Fruit fly (Drosophila melanogaster) whole organism, embryonic: ENCODE results near the gene cbt.

Experiments
- CG10209 ChIP-seq: fragments of 200-800 bp; sonication (Bioruptor generic); optimal IDR thresholded peaks from 3 replicates; lab custom pipeline; 2017; ENCODE audit warnings: missing biosample characterization, mild to moderate bottlenecking, missing genetic modification characterization, missing genetic modification reagents
- CG10979 ChIP-seq: fragments of 200-800 bp; sonication (Bioruptor generic); optimal IDR thresholded peaks from 2 replicates; lab custom pipeline; 2018; ENCODE audit warnings: missing biosample characterization, mild to moderate bottlenecking, missing genetic modification characterization, moderate library complexity
- CG1233 ChIP-seq: fragments of 200-800 bp; sonication (Bioruptor generic); optimal IDR thresholded peaks from 4 replicates; lab custom pipeline; 2018; ENCODE audit warnings: missing biosample characterization, mild to moderate bottlenecking, missing genetic modification characterization
- CG13123 ChIP-seq: fragments of 200-800 bp; sonication (Bioruptor generic); optimal IDR thresholded peaks from 2 replicates; lab custom pipeline; 2016; ENCODE audit warnings: missing biosample characterization, missing genetic modification characterization
- CG13424 ChIP-seq: fragments of 200-800 bp; sonication (Bioruptor generic); optimal IDR thresholded peaks from 2 replicates; lab custom pipeline; 2019; ENCODE audit warnings: missing biosample characterization, mild to moderate bottlenecking, missing genetic modification characterization, moderate library complexity
- CG14441 ChIP-seq: fragments of 200-800 bp; sonication (Bioruptor generic); IDR thresholded peaks from 2 replicates; pipeline ENCODE4 v1.3.6; 2022; ENCODE audit warnings: missing biosample characterization, missing genetic modification characterization
- CG14710 ChIP-seq: fragments of 200-800 bp; sonication (Bioruptor generic); optimal IDR thresholded peaks from 3 replicates; lab custom pipeline; 2019; ENCODE audit warnings: missing biosample characterization, mild to moderate bottlenecking, missing genetic modification characterization, moderate library complexity
- CG15269 ChIP-seq: fragments of 200-800 bp; sonication (Bioruptor generic); optimal IDR thresholded peaks from 2 replicates; lab custom pipeline; 2018; ENCODE audit warnings: missing biosample characterization, mild to moderate bottlenecking, missing genetic modification characterization, moderate library complexity
- CG15601 ChIP-seq: fragments of 200-800 bp; sonication (Bioruptor generic); optimal IDR thresholded peaks from 3 replicates; lab custom pipeline; 2019; ENCODE audit warnings: missing biosample characterization, mild to moderate bottlenecking, missing genetic modification characterization, moderate library complexity
- CG16863 ChIP-seq: fragments of 200-800 bp; sonication (Bioruptor generic); optimal IDR thresholded peaks from 3 replicates; lab custom pipeline; 2016; ENCODE audit warnings: missing biosample characterization, missing genetic modification characterization
- CG18476 ChIP-seq: fragments of 200-800 bp; sonication (Bioruptor generic); optimal IDR thresholded peaks from 2 replicates; lab custom pipeline; 2016; ENCODE audit warnings: missing biosample characterization, mild to moderate bottlenecking, missing genetic modification characterization
- CG18599 ChIP-seq: fragments of 200-800 bp; sonication (Bioruptor generic); optimal IDR thresholded peaks from 3 replicates; lab custom pipeline; 2017; ENCODE audit warnings: missing biosample characterization, missing genetic modification characterization, mild to moderate bottlenecking, moderate library complexity, missing genetic modification reagents
- CG18619 ChIP-seq: fragments of 200-800 bp; sonication (Bioruptor generic); optimal IDR thresholded peaks from 3 replicates; lab custom pipeline; 2017; ENCODE audit warnings: missing biosample characterization, mild to moderate bottlenecking, missing genetic modification characterization
- CG30403 ChIP-seq: fragments of 200-800 bp; sonication (Bioruptor generic); optimal IDR thresholded peaks from 3 replicates; lab custom pipeline; 2016; ENCODE audit warnings: missing biosample characterization, missing genetic modification characterization
- CG32532 ChIP-seq: fragments of 200-800 bp; sonication (Bioruptor generic); IDR thresholded peaks from 2 replicates; pipeline ENCODE4 v1.3.6; 2022; ENCODE audit warnings: missing biosample characterization, missing genetic modification characterization
- CG3281 ChIP-seq: fragments of 200-800 bp; sonication (Bioruptor generic); optimal IDR thresholded peaks from 3 replicates; lab custom pipeline; 2017; ENCODE audit warnings: missing biosample characterization, mild to moderate bottlenecking, missing genetic modification characterization
- CG4730 ChIP-seq: fragments of 200-800 bp; sonication (Bioruptor generic); IDR thresholded peaks from 2 replicates; pipeline ENCODE4 v1.3.6; 2022; ENCODE audit warnings: missing biosample characterization, missing genetic modification characterization
- CG5180 ChIP-seq: fragments of 200-800 bp; sonication (Bioruptor generic); optimal IDR thresholded peaks from 3 replicates; lab custom pipeline; 2017; ENCODE audit warnings: missing biosample characterization, missing genetic modification characterization, mild to moderate bottlenecking, moderate library complexity, missing genetic modification reagents
- CG7271 ChIP-seq: fragments of 200-800 bp; sonication (Bioruptor generic); optimal IDR thresholded peaks from 2 replicates; lab custom pipeline; 2018; ENCODE audit warnings: missing biosample characterization, mild to moderate bottlenecking, missing genetic modification characterization, moderate library complexity
- CG7839 ChIP-seq: fragments of 200-800 bp; sonication (Bioruptor generic); optimal IDR thresholded peaks from 3 replicates; lab custom pipeline; 2018; ENCODE audit warnings: missing biosample characterization, mild to moderate bottlenecking, missing genetic modification characterization, moderate library complexity
- CG8924 ChIP-seq: fragments of 200-800 bp; optimal IDR thresholded peaks from 3 replicates; lab custom pipeline; 2019; ENCODE audit warnings: missing biosample characterization, mild to moderate bottlenecking, missing genetic modification characterization, moderate library complexity
- CG9437 ChIP-seq: fragments of 200-800 bp; sonication (Bioruptor generic); optimal IDR thresholded peaks from 2 replicates; lab custom pipeline; 2018; ENCODE audit warnings: missing biosample characterization, mild to moderate bottlenecking, missing genetic modification characterization
- Drgx ChIP-seq: fragments of 200-800 bp; sonication (Bioruptor generic); IDR thresholded peaks from 2 replicates; pipeline ENCODE4 v1.3.6; 2022; ENCODE audit warnings: missing biosample characterization, missing genetic modification characterization
- ERR ChIP-seq: fragments of 200-800 bp; sonication (Bioruptor generic); optimal IDR thresholded peaks from 2 replicates; lab custom pipeline; 2016; ENCODE audit warnings: missing biosample characterization, missing genetic modification characterization
- GATAe ChIP-seq: fragments of 200-800 bp; sonication (Bioruptor generic); conservative IDR thresholded peaks from 2 replicates; pipeline ENCODE4 v1.3.6; 2022; ENCODE audit warnings: missing biosample characterization, missing genetic modification characterization
- HLH4C ChIP-seq: fragments of 200-800 bp; sonication (Bioruptor generic); IDR thresholded peaks from 3 replicates; pipeline ENCODE4 v1.3.6; 2022; ENCODE audit warnings: missing biosample characterization, missing genetic modification characterization; ENCODE audit not compliant: partially characterized antibody
- NfI ChIP-seq: fragments of 200-800 bp; sonication (Bioruptor generic); optimal IDR thresholded peaks from 3 replicates; lab custom pipeline; 2018; ENCODE audit warnings: missing biosample characterization, mild to moderate bottlenecking, missing genetic modification characterization, moderate library complexity
- Stat92E ChIP-seq, 3 experiments: fragments of >200 bp in 2 of 3; fragments of 200-800 bp in 1 of 3; sonication (Bioruptor generic) in 1 of 3; optimal IDR thresholded peaks; 2 replicates each; lab custom pipeline; 2017 to 2019; ENCODE audit warnings: missing biosample characterization in 3 of 3, missing genetic modification characterization in 3 of 3, mild to moderate bottlenecking in 1 of 3, moderate library complexity in 1 of 3
- ac ChIP-seq: fragments of 200-800 bp; sonication (Bioruptor generic); optimal IDR thresholded peaks from 3 replicates; lab custom pipeline; 2017; ENCODE audit warnings: missing biosample characterization, mild to moderate bottlenecking, missing genetic modification characterization
- amos ChIP-seq: fragments of 200-800 bp; sonication (Bioruptor generic); IDR thresholded peaks from 2 replicates; pipeline ENCODE4 v1.3.6; 2022; ENCODE audit warnings: missing biosample characterization, missing genetic modification characterization; ENCODE audit not compliant: partially characterized antibody
- az2 ChIP-seq: fragments of 200-800 bp; sonication (Bioruptor generic); optimal IDR thresholded peaks from 3 replicates; lab custom pipeline; 2016; ENCODE audit warnings: missing biosample characterization, missing genetic modification characterization
- cg ChIP-seq: fragments of 200-800 bp; sonication (Bioruptor generic); optimal IDR thresholded peaks from 3 replicates; lab custom pipeline; 2019; ENCODE audit warnings: missing biosample characterization, mild to moderate bottlenecking, missing genetic modification characterization, moderate library complexity
- crc ChIP-seq: fragments of 200-800 bp; sonication (Bioruptor generic); optimal IDR thresholded peaks from 2 replicates; lab custom pipeline; 2016; ENCODE audit warnings: missing biosample characterization, missing genetic modification characterization
- crol ChIP-seq: fragments of 200-800 bp; sonication (Bioruptor generic); IDR thresholded peaks from 2 replicates; pipeline ENCODE4 v1.3.6; 2022; ENCODE audit warnings: missing biosample characterization, missing genetic modification characterization
- en ChIP-seq: fragments of 200-800 bp; sonication (Bioruptor generic); optimal IDR thresholded peaks from 2 replicates; lab custom pipeline; 2016; ENCODE audit warnings: missing biosample characterization, missing genetic modification characterization
- gcm2 ChIP-seq: fragments of 200-800 bp; sonication (Bioruptor generic); optimal IDR thresholded peaks from 2 replicates; lab custom pipeline; 2016; ENCODE audit warnings: missing biosample characterization, missing genetic modification characterization
- h ChIP-seq: fragments of >200 bp; optimal IDR thresholded peaks from 2 replicates; lab custom pipeline; 2017
- ham ChIP-seq: fragments of 200-800 bp; sonication (Bioruptor generic); IDR thresholded peaks from 2 replicates; pipeline ENCODE4 v1.3.6; 2022; ENCODE audit warnings: missing biosample characterization, missing genetic modification characterization
- maf-S ChIP-seq: fragments of 200-800 bp; sonication (Bioruptor generic); optimal IDR thresholded peaks from 2 replicates; lab custom pipeline; 2016; ENCODE audit warnings: missing biosample characterization, missing genetic modification characterization
- nom ChIP-seq: fragments of 200-800 bp; sonication (Bioruptor generic); optimal IDR thresholded peaks from 2 replicates; lab custom pipeline; 2017; ENCODE audit warnings: missing biosample characterization, missing genetic modification characterization, mild to moderate bottlenecking, moderate library complexity, missing genetic modification reagents
- onecut ChIP-seq: fragments of 200-800 bp; sonication (Bioruptor generic); IDR thresholded peaks from 2 replicates; pipeline ENCODE4 v1.3.6; 2022; ENCODE audit warnings: missing biosample characterization, missing genetic modification characterization
- pan ChIP-seq, 4 experiments: fragments of >200 bp in 3 of 4; fragments of 200-800 bp in 1 of 4; sonication (Bioruptor generic) in 1 of 4; optimal IDR thresholded peaks in 3 of 4; IDR thresholded peaks in 1 of 4; 2 replicates each; pipeline versions ENCODE4 v1.3.6 to Lab custom; 2017 to 2022; ENCODE audit warnings: missing biosample characterization in 2 of 4, missing genetic modification characterization in 2 of 4, mixed read lengths in 1 of 4
- schlank ChIP-seq: fragments of 200-800 bp; sonication (Bioruptor generic); optimal IDR thresholded peaks from 2 replicates; lab custom pipeline; 2018; ENCODE audit warnings: missing biosample characterization, mild to moderate bottlenecking, missing genetic modification characterization
- sens-2 ChIP-seq: fragments of 200-800 bp; sonication (Bioruptor generic); IDR thresholded peaks from 2 replicates; pipeline ENCODE4 v1.3.6; 2022; ENCODE audit warnings: missing biosample characterization, missing genetic modification characterization
- sug ChIP-seq: fragments of 200-800 bp; optimal IDR thresholded peaks from 2 replicates; lab custom pipeline; 2019; ENCODE audit warnings: missing biosample characterization, mild to moderate bottlenecking, missing genetic modification characterization, moderate library complexity
- tap ChIP-seq: fragments of 200-800 bp; optimal IDR thresholded peaks from 3 replicates; lab custom pipeline; 2019; ENCODE audit warnings: missing biosample characterization, mild to moderate bottlenecking, missing genetic modification characterization, moderate library complexity
- twi ChIP-seq: fragments of 200-800 bp; optimal IDR thresholded peaks from 2 replicates; lab custom pipeline; 2019; ENCODE audit warnings: missing biosample characterization, mild to moderate bottlenecking, missing genetic modification characterization, moderate library complexity
- yki ChIP-seq: fragments of >200 bp; optimal IDR thresholded peaks from 3 replicates; lab custom pipeline; 2018
- zf30C ChIP-seq: fragments of 200-800 bp; sonication (Bioruptor generic); optimal IDR thresholded peaks from 3 replicates; lab custom pipeline; 2018; ENCODE audit warnings: missing biosample characterization, mild to moderate bottlenecking, missing genetic modification characterization

cbt gene

dm6 chr2L:523165-523835 is 43.8 kb upstream of the cbt start (continued):
- TF ChIP-seq CG8924 (tag; lab: Kevin White, UChicago) = peak; percentile 42
- TF ChIP-seq crc (GFP tag; lab: Kevin White, UChicago) = no peak
- no peak for TF ChIP-seq CG18476
- TF ChIP-seq CG7271 (tag; lab: Kevin White, UChicago) = peak; percentile 21
- peak; percentile 60 for TF ChIP-seq sug (tag; lab: Kevin White, UChicago)
- no peak for TF ChIP-seq sens-2
- TF ChIP-seq nom = peak; percentile 50
- no peak for TF ChIP-seq CG13424 (tag; lab: Kevin White, UChicago)
- peak; percentile 23 for TF ChIP-seq ac
- TF ChIP-seq CG7839 (tag; lab: Kevin White, UChicago) = peak; percentile 42
- TF ChIP-seq CG15269 (tag; lab: Kevin White, UChicago) = peak; percentile 21
- no peak for TF ChIP-seq ERR (GFP tag; lab: Kevin White, UChicago)
- peak; percentile 56 for TF ChIP-seq crol
- TF ChIP-seq CG15601 (tag; lab: Kevin White, UChicago) = peak; percentile 6
- TF ChIP-seq ham (GFP tag; lab: Robert Waterston, UW) = no peak
- peak; percentile 23 for TF ChIP-seq schlank (tag; lab: Kevin White, UChicago)
- TF ChIP-seq amos = peak; percentile 59; the same call in 1 of the 2 replicates
- no peak for TF ChIP-seq pan (optimal IDR thresholded peaks at IDR 0.05; lab: Kevin White, UChicago)
- TF ChIP-seq pan (GFP tag; optimal IDR thresholded peaks at IDR 0.05 in 1 of 2, IDR thresholded peaks at IDR 0.05 in 1 of 2) = peak in 1 of 2 experiments; percentile 24
- peak; percentile 9 for TF ChIP-seq maf-S (GFP tag; lab: Kevin White, UChicago)
- TF ChIP-seq CG9437 (GFP tag; lab: Kevin White, UChicago) = no peak
- TF ChIP-seq Drgx = no peak
- peak; percentile 18 for TF ChIP-seq CG10979 (tag; lab: Kevin White, UChicago)
- TF ChIP-seq en (GFP tag; lab: Kevin White, UChicago) = no peak
- TF ChIP-seq CG18599 (GFP tag; lab: Kevin White, UChicago) = peak; percentile 61
- TF ChIP-seq CG32532 = 0 out of 2 replicates have a peak, but pooled peaks have one; percentile 41
- peak; percentile 88 for TF ChIP-seq cg (GFP tag; lab: Kevin White, UChicago)
- TF ChIP-seq az2 (GFP tag; lab: Kevin White, UChicago) = no peak
- no peak for TF ChIP-seq CG4730
- no peak for TF ChIP-seq CG10209 (GFP tag; lab: Kevin White, UChicago)
- peak; percentile 16; the same call in 1 of the 2 replicates for TF ChIP-seq onecut
- TF ChIP-seq GATAe (GFP tag; lab: Robert Waterston, UW) = 0 out of 2 replicates have a peak, but pooled peaks have one; percentile 8
- TF ChIP-seq CG5180 (GFP tag; lab: Kevin White, UChicago) = peak; percentile 91
- TF ChIP-seq CG13123 = no peak
- TF ChIP-seq CG14710 = peak; percentile 25
- TF ChIP-seq Stat92E (GFP tag; optimal IDR thresholded peaks at IDR 0.05; lab: Kevin White, UChicago) = peak in 1 of 3 experiments; percentile 20
- no peak for TF ChIP-seq yki
- TF ChIP-seq h (lab: Kevin White, UChicago) = no peak
- TF ChIP-seq gcm2 (GFP tag; lab: Kevin White, UChicago) = no peak
- TF ChIP-seq NfI = peak; percentile 22
- peak; percentile 1 for TF ChIP-seq tap (tag; lab: Kevin White, UChicago)
- no peak for TF ChIP-seq CG30403 (GFP tag; lab: Kevin White, UChicago)
- peak; percentile 21 for TF ChIP-seq CG1233 (GFP tag; lab: Kevin White, UChicago)
- TF ChIP-seq zf30C = no peak
- no peak for TF ChIP-seq twi (tag; lab: Kevin White, UChicago)
- TF ChIP-seq CG16863 (GFP tag; lab: Kevin White, UChicago) = no peak
- no peak for TF ChIP-seq CG14441 (GFP tag; lab: Robert Waterston, UW)
- peak; percentile 50 for TF ChIP-seq CG3281 (GFP tag; lab: Kevin White, UChicago)
- TF ChIP-seq HLH4C (GFP tag; lab: Robert Waterston, UW) = peak; percentile 63; the same call in 2 of the 3 replicates
- TF ChIP-seq CG18619 (GFP tag; lab: Kevin White, UChicago) = peak; percentile 14
